Worm (Caenorhabditis elegans) whole organism, early embryonic: ENCODE results near the gene scl-15.

Experiments used
- B0310.2 ChIP-seq: sonication (generic microtip); optimal IDR thresholded peaks from 2 replicates; lab custom pipeline; 2016; ENCODE audit warnings: mild to moderate bottlenecking, missing genetic modification characterization, missing compliant biosample characterization
- F13C5.2 ChIP-seq: sonication (generic microtip); optimal IDR thresholded peaks from 2 replicates; lab custom pipeline; 2017; ENCODE audit warnings: mild to moderate bottlenecking, missing genetic modification characterization, inconsistent platforms, missing compliant biosample characterization
- aly-1 ChIP-seq: sonication (generic microtip); optimal IDR thresholded peaks from 2 replicates; lab custom pipeline; 2016; ENCODE audit warnings: missing genetic modification characterization, missing compliant biosample characterization
- ama-1 ChIP-seq: fragments of 150-350 bp; optimal IDR thresholded peaks from 2 replicates; lab custom pipeline; 2014
- ceh-13 ChIP-seq: fragments of 200-800 bp; sonication (Bioruptor generic); optimal IDR thresholded peaks from 2 replicates; lab custom pipeline; 2018; ENCODE audit warnings: mild to moderate bottlenecking, missing genetic modification characterization, missing compliant biosample characterization
- ceh-36 ChIP-seq: sonication (generic microtip); optimal IDR thresholded peaks from 2 replicates; lab custom pipeline; 2016; ENCODE audit warnings: missing genetic modification characterization, inconsistent platforms, missing compliant biosample characterization
- ets-7 ChIP-seq: sonication (generic microtip); optimal IDR thresholded peaks from 2 replicates; lab custom pipeline; 2016; ENCODE audit warnings: missing genotype, missing genetic modification characterization, missing compliant biosample characterization
- flt-1 ChIP-seq: fragments of 200-800 bp; sonication (Bioruptor generic); IDR thresholded peaks from 2 replicates; pipeline ENCODE4 v1.3.6; 2022; ENCODE audit warnings: missing genetic modification characterization, missing compliant biosample characterization
- hmbx-1 ChIP-seq: sonication (generic microtip); optimal IDR thresholded peaks from 2 replicates; lab custom pipeline; 2016; ENCODE audit warnings: mild to moderate bottlenecking, missing genetic modification characterization, missing compliant biosample characterization
- hmg-4 ChIP-seq: fragments of 200-800 bp; sonication (Bioruptor generic); optimal IDR thresholded peaks from 2 replicates; lab custom pipeline; 2018; ENCODE audit warnings: mild to moderate bottlenecking, missing genetic modification characterization, missing compliant biosample characterization
- hnd-1 ChIP-seq: sonication (generic microtip); optimal IDR thresholded peaks from 2 replicates; lab custom pipeline; 2016; ENCODE audit warnings: missing genetic modification characterization, missing compliant biosample characterization
- pes-1 ChIP-seq: fragments of 200-800 bp; sonication (Bioruptor generic); IDR thresholded peaks from 2 replicates; pipeline ENCODE4 v1.3.6; 2022; ENCODE audit warnings: missing genetic modification reagents, missing genetic modification characterization, missing compliant biosample characterization
- scrt-1 ChIP-seq: fragments of 200-800 bp; sonication (Bioruptor generic); IDR thresholded peaks from 2 replicates; pipeline ENCODE4 v1.3.6; 2022; ENCODE audit warnings: missing genetic modification characterization, missing compliant biosample characterization
- sea-1 ChIP-seq: fragments of 200-800 bp; sonication (Bioruptor generic); conservative IDR thresholded peaks from 2 replicates; pipeline ENCODE4 v1.3.6; 2022; ENCODE audit warnings: missing genetic modification characterization, missing compliant biosample characterization
- tbx-11 ChIP-seq: fragments of 200-800 bp; sonication (Bioruptor generic); IDR thresholded peaks from 2 replicates; pipeline ENCODE4 v1.3.6; 2022; ENCODE audit warnings: missing genetic modification characterization, missing compliant biosample characterization
- tbx-37 ChIP-seq: fragments of 200-800 bp; sonication (Bioruptor generic); conservative IDR thresholded peaks from 2 replicates; pipeline ENCODE4 v1.3.6; 2022; ENCODE audit warnings: missing genetic modification reagents, missing genetic modification characterization, missing compliant biosample characterization
- tra-4 ChIP-seq: sonication (generic microtip); optimal IDR thresholded peaks from 2 replicates; lab custom pipeline; 2017; ENCODE audit warnings: missing genetic modification characterization, missing compliant biosample characterization

Gene scl-15

DNA sequence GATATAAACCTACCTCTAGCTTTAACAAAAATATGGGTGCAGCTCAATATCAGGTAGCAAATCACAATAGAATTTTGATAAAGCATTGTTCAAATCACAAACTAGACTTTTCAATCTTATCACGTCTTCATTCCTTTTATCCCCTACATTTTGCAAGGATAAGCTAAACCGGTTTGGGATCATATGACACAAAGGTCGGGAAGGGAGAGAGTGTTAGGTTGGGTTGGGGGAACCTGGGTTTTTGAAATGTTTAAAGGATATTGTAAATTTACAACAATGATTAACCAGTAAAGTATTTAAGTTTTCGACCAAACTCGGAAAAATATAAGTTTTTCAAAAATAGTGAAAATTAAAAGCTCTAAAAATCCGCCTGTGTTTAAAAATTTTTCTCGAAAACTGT, 40.4 kb downstream of the scl-15 start, which contains the start of gene C17F4.12:
Gene C17F4.12 (minus strand): TSS at position 101 of the 400 bp plus-strand sequence.
- TF ChIP-seq flt-1 (GFP tag; lab: Robert Waterston, UW) (no peak), ama-1 (no peak), ets-7 (no peak)

DNA sequence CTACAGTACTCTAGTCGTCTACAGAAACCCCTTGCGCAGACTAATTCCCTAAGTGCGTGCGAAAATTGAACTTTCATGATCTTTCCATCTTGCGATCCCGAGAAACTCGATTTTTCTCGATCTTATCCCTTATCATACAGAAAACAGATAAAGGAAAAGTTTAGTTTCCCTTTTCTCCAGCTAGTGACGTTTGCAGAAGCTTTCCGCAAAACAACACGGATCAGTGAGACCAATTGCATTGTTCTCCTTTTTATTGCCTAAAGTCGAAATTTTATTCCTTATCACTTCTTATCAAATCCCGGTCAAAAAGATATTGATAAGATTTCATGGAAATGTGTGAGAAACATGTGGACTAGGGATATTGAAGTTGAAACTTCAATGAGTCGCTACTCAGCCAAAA, 42.6 kb downstream of the scl-15 start:
- TF ChIP-seq B0310.2 (tag; lab: Kevin White, UChicago): no peak
- TF ChIP-seq ets-7: no peak
- no peak for TF ChIP-seq ama-1
- no peak for TF ChIP-seq F13C5.2
- no peak for TF ChIP-seq tbx-37
- no peak for TF ChIP-seq hnd-1 (tag; lab: Kevin White, UChicago)
- TF ChIP-seq tra-4: no peak
- no peak for TF ChIP-seq sea-1 (GFP tag; lab: Robert Waterston, UW)
- TF ChIP-seq pes-1: no peak
- TF ChIP-seq hmbx-1 (tag; lab: Kevin White, UChicago): no peak
- no peak for TF ChIP-seq scrt-1 (GFP tag; lab: Robert Waterston, UW)
- TF ChIP-seq ceh-36 (tag; lab: Kevin White, UChicago): no peak
- TF ChIP-seq hmg-4: no peak
- TF ChIP-seq aly-1: no peak
- TF ChIP-seq tbx-11 (GFP tag; lab: Robert Waterston, UW): no peak
- no peak for TF ChIP-seq flt-1 (GFP tag; lab: Robert Waterston, UW)
- no peak for TF ChIP-seq ceh-13 (GFP tag; lab: Kevin White, UChicago)

DNA sequence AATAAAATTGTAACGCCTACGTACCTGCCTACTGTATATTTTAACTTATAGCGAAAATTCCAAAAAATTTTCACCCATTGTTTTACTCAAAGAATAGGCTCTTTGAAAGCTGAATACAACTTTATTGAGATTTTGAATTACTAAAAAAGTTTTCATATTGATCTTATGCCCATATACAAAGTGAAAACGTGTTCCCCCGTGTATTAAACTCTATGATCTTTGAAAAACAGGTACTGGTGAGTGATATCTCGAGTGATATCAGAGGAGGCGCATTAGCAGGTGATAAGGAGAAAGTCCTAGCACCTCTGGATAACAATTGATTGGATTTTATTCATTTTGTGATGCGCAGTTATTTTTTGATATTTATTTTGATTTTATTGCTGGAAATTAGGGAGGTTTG, 44.3 kb downstream of the scl-15 start, which contains the start of gene C17F4.3:
Gene C17F4.3 (plus strand): TSS at position 301 of the 400 bp plus-strand sequence.
- TF ChIP-seq ceh-36 (tag; lab: Kevin White, UChicago) (no peak), aly-1 (no peak), ceh-13 (GFP tag; lab: Kevin White, UChicago) (no peak), tbx-11 (GFP tag; lab: Robert Waterston, UW) (no peak)

DNA sequence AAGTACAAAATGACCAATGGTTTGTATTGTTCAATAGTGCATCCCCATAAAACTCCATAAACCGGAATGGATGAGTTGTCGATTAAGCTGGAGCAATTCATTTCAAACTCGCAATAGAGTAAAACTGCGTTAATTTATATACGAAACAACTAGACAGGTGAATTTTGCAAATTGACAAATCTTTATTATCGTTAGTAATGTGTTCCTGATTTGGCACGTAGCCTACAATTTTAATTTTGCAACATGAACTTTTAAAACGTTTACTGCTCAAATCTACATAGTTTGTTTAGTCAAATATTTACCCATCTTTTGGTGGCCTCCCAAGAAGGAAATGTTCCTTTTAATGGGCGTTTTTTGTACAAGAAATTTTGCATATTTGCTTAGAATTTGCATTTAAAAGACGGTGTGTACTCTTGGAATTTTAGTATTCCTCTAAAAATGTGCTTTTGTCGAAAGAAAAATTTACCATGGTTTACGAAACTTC, 47.4 kb downstream of the scl-15 start, which contains the start of the genes srz-67 and C17F4.11:
Gene srz-67 (minus strand): TSS at position 101 of the 484 bp plus-strand sequence.
Gene C17F4.11 (plus strand): TSS at position 434 of the 484 bp plus-strand sequence.
- TF ChIP-seq tbx-11 (GFP tag; lab: Robert Waterston, UW) (no peak), pes-1 (no peak), tbx-37 (no peak), aly-1 (no peak), ceh-36 (tag; lab: Kevin White, UChicago) (no peak), ceh-13 (GFP tag; lab: Kevin White, UChicago) (no peak), B0310.2 (tag; lab: Kevin White, UChicago) (no peak), ets-7 (no peak), flt-1 (GFP tag; lab: Robert Waterston, UW) (no peak), hnd-1 (tag; lab: Kevin White, UChicago) (no peak), ama-1 (no peak)

DNA sequence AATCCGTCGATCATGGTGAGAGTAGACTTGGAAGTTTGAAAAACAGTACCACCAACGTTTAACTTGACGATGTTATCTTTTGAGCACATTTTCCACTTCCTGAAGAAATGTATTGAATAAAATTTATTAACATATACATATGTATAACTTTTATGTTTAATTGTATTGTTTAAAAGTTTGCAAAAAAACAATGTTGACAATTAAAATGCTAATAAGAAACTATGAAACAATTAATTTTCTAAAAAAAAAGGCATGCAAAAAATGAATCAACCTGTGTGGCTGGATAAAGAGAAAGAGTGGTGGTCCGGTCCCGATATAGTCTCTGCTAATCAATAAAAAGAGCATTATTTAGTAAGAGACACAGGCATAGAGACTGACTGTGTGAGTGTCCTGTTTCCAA, 49.7 kb downstream of the scl-15 start, which contains the start of gene C17F4.8:
Gene C17F4.8 (minus strand): TSS at position 101 of the 400 bp plus-strand sequence.
- TF ChIP-seq tbx-11 (GFP tag; lab: Robert Waterston, UW) (no peak), tra-4 (no peak), hnd-1 (tag; lab: Kevin White, UChicago) (no peak), ceh-13 (GFP tag; lab: Kevin White, UChicago) (no peak), B0310.2 (tag; lab: Kevin White, UChicago) (no peak), scrt-1 (GFP tag; lab: Robert Waterston, UW) (no peak), hmg-4 (no peak), ceh-36 (tag; lab: Kevin White, UChicago) (no peak), ets-7 (no peak), pes-1 (no peak), ama-1 (no peak)
